Fruit fly (Drosophila melanogaster): ENCODE measurements around the gene cv-d.

DNA sequence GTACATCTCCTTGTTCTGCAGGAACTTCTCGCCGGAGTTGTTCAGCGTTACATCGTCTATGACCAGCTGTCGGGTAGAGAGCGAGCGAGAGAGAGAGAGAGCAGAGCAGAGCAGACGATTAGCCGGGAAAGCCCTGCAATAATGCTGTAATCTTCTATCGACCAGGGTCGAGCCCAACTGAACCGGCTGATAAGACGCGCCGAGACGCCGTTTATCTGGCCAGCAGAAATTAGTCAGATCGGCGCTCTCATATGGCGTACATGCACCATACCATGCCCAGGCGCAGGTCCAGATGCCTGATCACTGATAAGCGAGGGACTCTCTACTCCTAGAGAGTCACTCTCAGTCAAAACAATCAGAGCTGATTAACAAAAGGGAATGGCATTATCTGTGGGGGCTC, 1.5 kb downstream of the cv-d start:
- no peak for TF ChIP-seq row (GFP tag; IDR thresholded peaks at IDR 0.05)
- no peak for TF ChIP-seq CG9932 (GFP tag; IDR thresholded peaks at IDR 0.05)
- TF ChIP-seq gsb (GFP tag; IDR thresholded peaks at IDR 0.05): no peak
- TF ChIP-seq CG17912 (GFP tag; optimal IDR thresholded peaks at IDR 0.05): no peak
- TF ChIP-seq Mes4 (GFP tag; optimal IDR thresholded peaks at IDR 0.05): no peak
- no peak for TF ChIP-seq ab (GFP tag; optimal IDR thresholded peaks at IDR 0.05)
- TF ChIP-seq CG4404 (GFP tag; IDR thresholded peaks at IDR 0.05): no peak
